Worm (Caenorhabditis elegans) whole organism, midembryonic: ENCODE data around the gene dpf-7.

Source experiments
- T22C8.4 ChIP-seq: fragments of 200-800 bp; sonication (Bioruptor generic); IDR thresholded peaks from 2 replicates; pipeline ENCODE4 v1.3.6; 2022; ENCODE audit warnings: missing genetic modification characterization, missing compliant biosample characterization
- cog-1 ChIP-seq: sonication (generic microtip); optimal IDR thresholded peaks from 2 replicates; lab custom pipeline; 2016; ENCODE audit warnings: missing genetic modification characterization, missing compliant biosample characterization
- flt-1 ChIP-seq: fragments of 200-800 bp; sonication (Bioruptor generic); IDR thresholded peaks from 2 replicates; pipeline ENCODE4 v1.3.6; 2022; ENCODE audit warnings: missing genetic modification characterization, missing compliant biosample characterization
- klf-2 ChIP-seq: fragments of 200-800 bp; sonication (Bioruptor generic); conservative IDR thresholded peaks from 2 replicates; pipeline ENCODE4 v1.3.6; 2022; ENCODE audit warnings: missing genetic modification reagents, missing genetic modification characterization, missing compliant biosample characterization
- med-1 ChIP-seq: sonication (generic microtip); optimal IDR thresholded peaks from 2 replicates; lab custom pipeline; 2017; ENCODE audit warnings: missing genetic modification characterization, mild to moderate bottlenecking, missing compliant biosample characterization, antibody characterized with exemption, missing genetic modification reagents; ENCODE audit not compliant: insufficient read depth
- ref-1 ChIP-seq: fragments of 200-800 bp; sonication (Bioruptor generic); conservative IDR thresholded peaks from 2 replicates; pipeline ENCODE4 v1.3.6; 2022; ENCODE audit warnings: missing genetic modification reagents, missing genetic modification characterization, missing compliant biosample characterization
- tab-1 ChIP-seq: fragments of 200-800 bp; sonication (Bioruptor generic); IDR thresholded peaks from 2 replicates; pipeline ENCODE4 v1.3.6; 2022; ENCODE audit warnings: missing genetic modification characterization, missing compliant biosample characterization
- ztf-23 ChIP-seq: fragments of 200-800 bp; sonication (Bioruptor generic); IDR thresholded peaks from 2 replicates; pipeline ENCODE4 v1.3.6; 2022; ENCODE audit warnings: missing genetic modification reagents, missing genetic modification characterization, missing compliant biosample characterization
- ztf-29 ChIP-seq: fragments of 200-800 bp; sonication (Bioruptor generic); IDR thresholded peaks from 2 replicates; pipeline ENCODE4 v1.3.6; 2022; ENCODE audit warnings: missing genetic modification reagents, missing genetic modification characterization, missing compliant biosample characterization

- TF ChIP-seq T22C8.4 (no peak), flt-1 (GFP tag; lab: Robert Waterston, UW) (no peak), ztf-29 (no peak), klf-2 (GFP tag; lab: Robert Waterston, UW) (no peak), med-1 (no peak), cog-1 (tag; lab: Kevin White, UChicago) (no peak), ztf-23 (GFP tag; lab: Robert Waterston, UW) (no peak), ref-1 (GFP tag; lab: Robert Waterston, UW) (no peak), tab-1 (GFP tag; lab: Robert Waterston, UW) (no peak)
Observed at ce11 chrIV:4821843-4822242, 19.4 kb upstream of the dpf-7 start.
